Worm (Caenorhabditis elegans): ENCODE results near the gene npp-27.
A peak's percentile ranks its signal among the peaks of the same experiment; 100 is the strongest.

npp-27 gene

DNA sequence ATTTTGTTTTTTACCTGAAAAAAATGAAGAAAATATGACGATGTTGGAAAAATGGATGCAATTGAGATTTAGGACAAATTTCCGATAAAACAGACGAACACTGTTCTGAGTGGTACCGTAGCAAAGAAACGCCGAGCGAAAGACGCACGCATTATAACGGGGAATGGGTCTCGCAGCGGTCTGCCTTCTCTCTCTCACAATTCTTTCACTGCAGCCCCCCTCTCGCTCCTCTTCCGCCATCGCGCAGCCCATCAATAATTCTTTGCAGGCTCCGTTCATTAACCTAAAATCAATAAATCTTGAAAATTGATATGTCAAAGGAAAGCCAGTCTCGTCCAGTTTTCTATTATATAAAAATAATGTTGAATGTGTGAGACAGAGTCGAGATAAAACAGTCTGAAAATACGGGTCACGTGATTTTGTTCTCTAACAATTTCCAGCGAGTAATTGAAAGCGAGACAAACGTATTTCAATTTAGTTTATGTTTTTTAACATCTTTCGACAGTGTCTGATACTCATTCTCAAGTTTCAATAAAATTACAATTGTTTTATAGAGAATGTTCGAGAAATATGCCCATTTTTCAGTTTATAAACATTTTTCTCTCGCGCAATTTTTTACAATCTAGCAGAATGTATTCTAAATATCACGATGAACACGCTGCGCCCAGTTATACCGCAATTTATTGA, 449 bp downstream of the npp-27 start:
- peak; percentile 36 for TF ChIP-seq unc-42 (tag; optimal IDR thresholded peaks at IDR 0.05)
- peak; percentile 42 for TF ChIP-seq ceh-34 (tag; optimal IDR thresholded peaks at IDR 0.05)
- TF ChIP-seq ztf-16 (tag; optimal IDR thresholded peaks at IDR 0.05) = no peak
- peak; percentile 68 for TF ChIP-seq hlh-30 (tag; optimal IDR thresholded peaks at IDR 0.05; ENCODE audit: insufficient read depth)
- no peak for TF ChIP-seq hlh-6 (tag; optimal IDR thresholded peaks at IDR 0.05)
- TF ChIP-seq ceh-48 (tag; optimal IDR thresholded peaks at IDR 0.05) = peak; percentile 71
- TF ChIP-seq ceh-30 (tag; optimal IDR thresholded peaks at IDR 0.05) = peak; percentile 6
- no peak for TF ChIP-seq hlh-15 (tag; optimal IDR thresholded peaks at IDR 0.05)
- no peak for TF ChIP-seq ceh-14 (tag; optimal IDR thresholded peaks at IDR 0.05)
- TF ChIP-seq tbx-2 (tag; optimal IDR thresholded peaks at IDR 0.05) = peak; percentile 3
- peak; percentile 16 for TF ChIP-seq ceh-18 (tag; optimal IDR thresholded peaks at IDR 0.05)
- no peak for TF ChIP-seq fax-1 (tag; optimal IDR thresholded peaks at IDR 0.05)
- TF ChIP-seq C38D4.7 (GFP tag; optimal IDR thresholded peaks at IDR 0.05) = no peak
- TF ChIP-seq pha-2 (tag; optimal IDR thresholded peaks at IDR 0.05) = no peak
- TF ChIP-seq nfya-1 (tag; optimal IDR thresholded peaks at IDR 0.05) = peak; percentile 9
- no peak for TF ChIP-seq F13H6.1 (tag; optimal IDR thresholded peaks at IDR 0.05)

DNA sequence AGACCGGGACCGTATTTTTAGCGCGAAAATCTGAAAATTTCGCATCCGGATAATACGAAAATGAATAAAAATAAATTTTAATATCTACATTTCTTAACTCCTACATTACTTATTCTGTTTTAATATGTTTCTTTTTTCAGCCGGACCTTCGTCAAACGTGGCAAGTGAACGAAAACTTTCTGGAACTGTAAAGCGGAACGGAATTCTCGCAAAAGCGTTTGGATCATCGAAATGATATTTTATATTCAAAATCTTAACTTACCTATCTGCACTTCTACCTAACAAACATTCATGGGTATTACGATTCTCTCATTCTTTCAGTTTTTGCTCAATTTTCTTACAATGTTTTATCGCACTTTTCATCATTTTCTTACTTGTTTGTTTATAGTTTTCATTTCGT, 3.4 kb downstream of the npp-27 start:
- TF ChIP-seq hlh-8 (tag; optimal IDR thresholded peaks at IDR 0.05) (no peak), pag-3 (tag; optimal IDR thresholded peaks at IDR 0.05; ENCODE audit: borderline replicate concordance) (no peak), mec-3 (tag; optimal IDR thresholded peaks at IDR 0.05; ENCODE audit: borderline replicate concordance) (no peak), pros-1 (tag; optimal IDR thresholded peaks at IDR 0.05) (no peak), che-1 (tag; optimal IDR thresholded peaks at IDR 0.05) (no peak), ceh-18 (tag; optimal IDR thresholded peaks at IDR 0.05) (no peak), madf-2 (tag; optimal IDR thresholded peaks at IDR 0.05) (no peak), lin-11 (tag; optimal IDR thresholded peaks at IDR 0.05) (no peak), nhr-232 (tag; optimal IDR thresholded peaks at IDR 0.05) (no peak), ztf-16 (tag; optimal IDR thresholded peaks at IDR 0.05) (no peak), hlh-6 (tag; optimal IDR thresholded peaks at IDR 0.05) (no peak), syd-9 (tag; optimal IDR thresholded peaks at IDR 0.05) (no peak), odd-2 (tag; optimal IDR thresholded peaks at IDR 0.05) (no peak), C38D4.7 (GFP tag; optimal IDR thresholded peaks at IDR 0.05) (no peak), nhr-11 (tag; optimal IDR thresholded peaks at IDR 0.05) (no peak), unc-3 (GFP tag; conservative IDR thresholded peaks at IDR 0.05) (no peak), unc-3 (tag; optimal IDR thresholded peaks at IDR 0.05) (no peak), K09A11.1 (tag; optimal IDR thresholded peaks at IDR 0.05; ENCODE audit: insufficient read depth) (no peak)

ce11 chrIV:7903359-7903758, 6.7 kb downstream of the npp-27 start, which contains the start of gene C49H3.6:
C49H3.6 (plus strand) TSS chrIV:7903738.
- peak; percentile 8 for TF ChIP-seq unc-42 (tag; optimal IDR thresholded peaks at IDR 0.05)
- peak; percentile 22 for TF ChIP-seq unc-55 (GFP tag; optimal IDR thresholded peaks at IDR 0.05)
- TF ChIP-seq ceh-19 (GFP tag; optimal IDR thresholded peaks at IDR 0.05) = no peak
- TF ChIP-seq ceh-31 (tag; optimal IDR thresholded peaks at IDR 0.05) = peak; percentile 19
- no peak for TF ChIP-seq zip-5 (tag; optimal IDR thresholded peaks at IDR 0.05)
- TF ChIP-seq hlh-30 (tag; optimal IDR thresholded peaks at IDR 0.05; ENCODE audit: insufficient read depth) = peak; percentile 44
- TF ChIP-seq dve-1 (tag; optimal IDR thresholded peaks at IDR 0.05) = no peak
- TF ChIP-seq unc-3 (GFP tag; conservative IDR thresholded peaks at IDR 0.05) = no peak
- no peak for TF ChIP-seq unc-3 (tag; optimal IDR thresholded peaks at IDR 0.05)
- no peak for TF ChIP-seq F13H6.1 (tag; optimal IDR thresholded peaks at IDR 0.05)
- TF ChIP-seq nfya-1 (tag; optimal IDR thresholded peaks at IDR 0.05) = peak; percentile 26
- peak; percentile 38 for TF ChIP-seq ceh-22 (tag; optimal IDR thresholded peaks at IDR 0.05)

All from whole organism, late embryonic.